Worm (Caenorhabditis elegans): ENCODE data around the gene mtss-1.

- TF ChIP-seq ztf-11 (tag; optimal IDR thresholded peaks at IDR 0.05) (no peak), unc-62 (GFP tag; optimal IDR thresholded peaks at IDR 0.05) (no peak), ceh-9 (tag; optimal IDR thresholded peaks at IDR 0.05) (no peak)
Observed at ce11 chrIII:8791235-8791634, 23.1 kb downstream of the mtss-1 start, which contains the start of the genes zfp-1 and F54F2.14.
